Worm (Caenorhabditis elegans): Measurements from ENCODE around the gene hpr-9.

DNA sequence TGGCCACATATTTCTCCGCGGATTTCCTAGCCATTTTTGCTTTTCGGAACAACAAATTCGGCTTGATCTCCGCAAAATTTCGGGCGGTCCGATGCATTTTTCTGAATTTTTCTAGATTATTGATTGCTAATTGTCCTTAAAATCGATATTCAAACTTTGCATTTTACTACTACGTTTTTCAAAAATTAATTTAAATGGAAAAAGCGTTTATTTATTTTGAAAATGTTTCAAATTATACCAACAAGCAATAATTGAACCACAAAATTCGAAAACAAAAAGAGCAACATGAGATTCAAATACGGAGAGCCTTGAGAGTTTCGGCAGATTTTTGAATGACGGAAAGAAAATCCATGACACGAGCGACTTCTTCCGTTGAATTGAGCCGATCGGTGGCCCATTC, 26.3 kb upstream of the hpr-9 start, which contains the start of gene Y45F3A.9:
- TF ChIP-seq tab-1 (GFP tag; IDR thresholded peaks at IDR 0.05) (no peak), flt-1 (GFP tag; IDR thresholded peaks at IDR 0.05) (no peak), klf-2 (GFP tag; conservative IDR thresholded peaks at IDR 0.05) (no peak), T22C8.4 (GFP tag; IDR thresholded peaks at IDR 0.05) (no peak), ztf-23 (GFP tag; IDR thresholded peaks at IDR 0.05) (no peak), ztf-29 (GFP tag; IDR thresholded peaks at IDR 0.05) (no peak), cog-1 (tag; optimal IDR thresholded peaks at IDR 0.05) (no peak), ref-1 (GFP tag; conservative IDR thresholded peaks at IDR 0.05) (no peak), med-1 (GFP tag; optimal IDR thresholded peaks at IDR 0.05; ENCODE audit: insufficient read depth) (no peak)

All from whole organism, midembryonic.